Fruit fly (Drosophila melanogaster): ENCODE measurements around the gene Glyp.

The Glyp gene

dm6 chr2L:2182735-2183340, 52.2 kb downstream of the Glyp start (continued):
- peak; percentile 58 for TF ChIP-seq pdm3 (GFP tag; optimal IDR thresholded peaks at IDR 0.05)
- peak; percentile 62 for TF ChIP-seq CG8119 (GFP tag; IDR thresholded peaks at IDR 0.05)
- TF ChIP-seq CG8319 (GFP tag; optimal IDR thresholded peaks at IDR 0.05) = no peak
- TF ChIP-seq CG10669 (GFP tag; optimal IDR thresholded peaks at IDR 0.05) = peak; percentile 80
- TF ChIP-seq CG11294 (GFP tag; IDR thresholded peaks at IDR 0.05) = peak; percentile 34; the same call in 1 of the 2 replicates
- TF ChIP-seq acj6 (GFP tag; optimal IDR thresholded peaks at IDR 0.05) = peak; percentile 59
- peak; percentile 68 for TF ChIP-seq achi (GFP tag; optimal IDR thresholded peaks at IDR 0.05)
- TF ChIP-seq cyc (GFP tag; optimal IDR thresholded peaks at IDR 0.05) = no peak
- TF ChIP-seq fkh (GFP tag; optimal IDR thresholded peaks at IDR 0.05) = no peak
- peak; percentile 78 for TF ChIP-seq fd59A (GFP tag; optimal IDR thresholded peaks at IDR 0.05)
- TF ChIP-seq Hr39 (GFP tag; optimal IDR thresholded peaks at IDR 0.05) = no peak
- peak; percentile 89 for TF ChIP-seq CG6163 (GFP tag; IDR thresholded peaks at IDR 0.05)
- TF ChIP-seq eg (GFP tag; IDR thresholded peaks at IDR 0.05) = peak; percentile 48; the same call in 2 of the 3 replicates

dm6 chr2L:2184129-2184528, 53.5 kb downstream of the Glyp start:
- TF ChIP-seq CG6163 (GFP tag; IDR thresholded peaks at IDR 0.05) (0 out of 3 replicates have a peak, but pooled peaks have one; percentile 19), Sox102F (GFP tag; optimal IDR thresholded peaks at IDR 0.05) (peak; percentile 11), CG7368 (GFP tag; optimal IDR thresholded peaks at IDR 0.05) (no peak), Ets21C (GFP tag; optimal IDR thresholded peaks at IDR 0.05) (peak; percentile 4), CG11294 (GFP tag; IDR thresholded peaks at IDR 0.05) (peak; percentile 50; the same call in 1 of the 2 replicates), net (GFP tag; optimal IDR thresholded peaks at IDR 0.05) (no peak), Sox14 (GFP tag; optimal IDR thresholded peaks at IDR 0.05) (no peak), Eip78C (GFP tag) (peak; percentile 64), Hr38 (GFP tag; optimal IDR thresholded peaks at IDR 0.05) (peak; percentile 25), cyc (GFP tag; optimal IDR thresholded peaks at IDR 0.05) (no peak), CG6808 (GFP tag; optimal IDR thresholded peaks at IDR 0.05) (no peak), CG4318 (GFP tag; optimal IDR thresholded peaks at IDR 0.05) (peak; percentile 41), spab (GFP tag; optimal IDR thresholded peaks at IDR 0.05) (no peak), CG31627 (GFP tag; optimal IDR thresholded peaks at IDR 0.05) (peak; percentile 22), eg (GFP tag; IDR thresholded peaks at IDR 0.05) (peak; percentile 72), Met (GFP tag; optimal IDR thresholded peaks at IDR 0.05) (no peak), CG15336 (GFP tag; IDR thresholded peaks at IDR 0.05) (peak; percentile 59), Hr4 (GFP tag; optimal IDR thresholded peaks at IDR 0.05) (peak; percentile 32), CG8119 (GFP tag; IDR thresholded peaks at IDR 0.05) (peak; percentile 28; the same call in 1 of the 3 replicates), CG6276 (GFP tag; optimal IDR thresholded peaks at IDR 0.05) (peak; percentile 30), Hr39 (GFP tag; optimal IDR thresholded peaks at IDR 0.05) (peak; percentile 34), pdm3 (GFP tag; optimal IDR thresholded peaks at IDR 0.05) (peak; percentile 42)

- TF ChIP-seq CG8319 (GFP tag; optimal IDR thresholded peaks at IDR 0.05) (peak; percentile 30), eg (GFP tag; IDR thresholded peaks at IDR 0.05) (peak; percentile 66), Eip75B (GFP tag; optimal IDR thresholded peaks at IDR 0.05) (peak; percentile 40), lz (GFP tag; optimal IDR thresholded peaks at IDR 0.05) (no peak), Sox15 (GFP tag; optimal IDR thresholded peaks at IDR 0.05) (peak; percentile 17), spab (GFP tag; optimal IDR thresholded peaks at IDR 0.05) (no peak), ss (GFP tag; optimal IDR thresholded peaks at IDR 0.05) (peak in 1 of 2 experiments; percentile 7), CG11294 (GFP tag; IDR thresholded peaks at IDR 0.05) (no peak), Eip93F (GFP tag; optimal IDR thresholded peaks at IDR 0.05) (peak; percentile 16), CG10669 (GFP tag; optimal IDR thresholded peaks at IDR 0.05) (peak; percentile 7), Sox102F (GFP tag; optimal IDR thresholded peaks at IDR 0.05) (peak; percentile 51), salr (GFP tag; optimal IDR thresholded peaks at IDR 0.05) (peak in 1 of 2 experiments; percentile 27), svp (GFP tag) (peak; percentile 81), Smox (GFP tag; optimal IDR thresholded peaks at IDR 0.05) (peak; percentile 44), acj6 (GFP tag; optimal IDR thresholded peaks at IDR 0.05) (peak; percentile 60), achi (GFP tag; optimal IDR thresholded peaks at IDR 0.05) (peak; percentile 61), Gug (GFP tag; IDR thresholded peaks at IDR 0.05) (0 out of 2 replicates have a peak, but pooled peaks have one; percentile 46), CG8632 (GFP tag; optimal IDR thresholded peaks at IDR 0.05) (peak; percentile 26), CG10631 (GFP tag; optimal IDR thresholded peaks at IDR 0.05) (peak; percentile 56), Sox14 (GFP tag; optimal IDR thresholded peaks at IDR 0.05) (peak; percentile 9), Eip78C (GFP tag) (peak; percentile 87), CG3919 (GFP tag; optimal IDR thresholded peaks at IDR 0.05) (peak; percentile 60), CG6276 (GFP tag; optimal IDR thresholded peaks at IDR 0.05) (peak; percentile 56), CG3032 (tag; optimal IDR thresholded peaks at IDR 0.05) (peak; percentile 22), OdsH (GFP tag; optimal IDR thresholded peaks at IDR 0.05) (peak; percentile 61), CG34406 (GFP tag; optimal IDR thresholded peaks at IDR 0.05) (peak; percentile 63), topi (GFP tag; optimal IDR thresholded peaks at IDR 0.05) (peak; percentile 17), CG6854 (GFP tag; optimal IDR thresholded peaks at IDR 0.05) (no peak), Ets96B (tag; optimal IDR thresholded peaks at IDR 0.05) (peak; percentile 38), cyc (GFP tag; optimal IDR thresholded peaks at IDR 0.05) (no peak)
Measured at dm6 chr2L:2184659-2185058, 54.0 kb downstream of the Glyp start.
